Worm (Caenorhabditis elegans) whole organism, L2 larva: ENCODE measurements around the gene frm-7.

Experiments
- aly-2 ChIP-seq: fragments of 150-350 bp; optimal IDR thresholded peaks from 2 replicates; lab custom pipeline; 2014; ENCODE audit warnings: missing biosample characterization, missing genetic modification characterization
- ama-1 ChIP-seq: fragments of 150-350 bp; optimal IDR thresholded peaks from 2 replicates; lab custom pipeline; 2018; ENCODE audit warnings: inconsistent platforms
- ceh-16 ChIP-seq: fragments of 150-350 bp; optimal IDR thresholded peaks from 2 replicates; lab custom pipeline; 2014; ENCODE audit warnings: missing biosample characterization, missing genetic modification characterization
- elt-3 ChIP-seq: sonication (generic microtip); optimal IDR thresholded peaks from 2 replicates; lab custom pipeline; 2017; ENCODE audit warnings: missing biosample characterization, missing genetic modification characterization
- lin-11 ChIP-seq: fragments of 150-350 bp; sonication (generic microtip); optimal IDR thresholded peaks from 2 replicates; lab custom pipeline; 2014; ENCODE audit warnings: missing biosample characterization, missing genetic modification characterization, inconsistent platforms, mixed read lengths
- lin-13 ChIP-seq: fragments of 150-350 bp; optimal IDR thresholded peaks from 2 replicates; lab custom pipeline; 2014; ENCODE audit warnings: missing biosample characterization, missing genetic modification reagents, missing genetic modification characterization
- lsy-2 ChIP-seq, 2 experiments: fragments of 150-350 bp in 1 of 2; sonication (generic microtip) in 1 of 2; optimal IDR thresholded peaks; 2 replicates each; lab custom pipeline; 2014 to 2017; ENCODE audit warnings: missing biosample characterization in 2 of 2, missing genetic modification characterization in 2 of 2
- mdl-1 ChIP-seq, 2 experiments: fragments of 150-350 bp in 1 of 2; sonication (generic microtip) in 1 of 2; optimal IDR thresholded peaks; 2 replicates each; lab custom pipeline; 2017; ENCODE audit warnings: missing biosample characterization in 2 of 2, missing genetic modification characterization in 2 of 2
- nhr-11 ChIP-seq: fragments of 150-350 bp; optimal IDR thresholded peaks from 2 replicates; lab custom pipeline; 2014; ENCODE audit warnings: missing biosample characterization, missing genetic modification characterization
- nhr-237 ChIP-seq: fragments of 150-350 bp; optimal IDR thresholded peaks from 2 replicates; lab custom pipeline; 2014; ENCODE audit warnings: missing biosample characterization, missing genetic modification characterization
- nhr-25 ChIP-seq: fragments of 150-350 bp; sonication (generic microtip); optimal IDR thresholded peaks from 3 replicates; lab custom pipeline; 2014; ENCODE audit warnings: missing biosample characterization, missing genetic modification characterization
- unc-55 ChIP-seq: fragments of 150-350 bp; sonication (generic microtip); optimal IDR thresholded peaks from 3 replicates; lab custom pipeline; 2014; ENCODE audit warnings: missing biosample characterization, missing genetic modification reagents, missing genetic modification characterization
- unc-62 ChIP-seq: fragments of 150-350 bp; optimal IDR thresholded peaks from 2 replicates; lab custom pipeline; 2014; ENCODE audit warnings: missing biosample characterization, missing genetic modification reagents, missing genetic modification characterization
- ztf-1 ChIP-seq: fragments of 200-800 bp; sonication (Bioruptor generic); conservative IDR thresholded peaks from 2 replicates; pipeline ENCODE4 v1.3.6; 2022; ENCODE audit warnings: missing genetic modification characterization, missing compliant biosample characterization

DNA sequence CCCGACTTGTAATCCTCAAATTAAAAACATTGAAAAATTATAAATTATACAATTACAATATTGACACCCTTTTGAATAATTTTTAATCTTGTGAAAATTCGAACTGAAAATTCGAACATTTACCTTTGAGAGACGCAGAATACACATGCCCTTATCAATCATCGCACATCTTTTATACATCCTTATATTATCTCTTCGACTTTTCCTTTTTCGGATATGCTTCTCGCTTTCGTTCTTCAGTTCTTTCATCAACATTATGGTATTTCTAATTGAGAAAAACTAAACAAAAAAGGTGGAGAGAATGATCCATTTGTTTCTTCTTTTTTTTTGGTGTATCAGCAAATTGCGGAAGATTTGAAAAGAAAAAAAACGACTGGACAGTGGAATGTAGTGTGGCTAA, 47.1 kb downstream of the frm-7 start:
- TF ChIP-seq nhr-11 (tag; lab: Kevin White, UChicago) (no peak), mdl-1 (tag; optimal IDR thresholded peaks at IDR 0.05; lab: Kevin White, UChicago) (no peak), unc-62 (GFP tag; lab: Kevin White, UChicago) (no peak), ztf-1 (no peak), ceh-16 (no peak), elt-3 (tag; lab: Kevin White, UChicago) (no peak), nhr-25 (tag; lab: Kevin White, UChicago) (no peak), aly-2 (tag; lab: Kevin White, UChicago) (no peak), lsy-2 (tag; optimal IDR thresholded peaks at IDR 0.05; lab: Kevin White, UChicago) (no peak), lin-13 (GFP tag; lab: Kevin White, UChicago) (no peak), nhr-237 (tag; lab: Kevin White, UChicago) (no peak), lin-11 (no peak), ama-1 (lab: Kevin White, UChicago) (no peak), unc-55 (GFP tag; lab: Kevin White, UChicago) (no peak)
